Worm (Caenorhabditis elegans) whole organism, late embryonic: ENCODE measurements around the gene W05E10.5.

Experiments
- C08G9.2 ChIP-seq: sonication (generic microtip); optimal IDR thresholded peaks from 2 replicates; lab custom pipeline; 2016; ENCODE audit warnings: mild to moderate bottlenecking, missing genetic modification characterization, moderate library complexity, missing compliant biosample characterization
- C38D4.7 ChIP-seq: fragments of 200-800 bp; sonication (Bioruptor generic); optimal IDR thresholded peaks from 2 replicates; lab custom pipeline; 2018; ENCODE audit warnings: mild to moderate bottlenecking, missing genetic modification characterization, moderate library complexity, missing compliant biosample characterization
- F13H6.1 ChIP-seq: sonication (generic microtip); optimal IDR thresholded peaks from 2 replicates; lab custom pipeline; 2016; ENCODE audit warnings: missing genetic modification characterization, missing compliant biosample characterization
- K09A11.1 ChIP-seq: sonication (generic microtip); optimal IDR thresholded peaks from 2 replicates; lab custom pipeline; 2017; ENCODE audit warnings: antibody characterized with exemption, mild to moderate bottlenecking, missing genetic modification characterization, missing compliant biosample characterization; ENCODE audit not compliant: insufficient read depth
- Y22D7AL.16 ChIP-seq: sonication (generic microtip); optimal IDR thresholded peaks from 2 replicates; lab custom pipeline; 2016; ENCODE audit warnings: missing genetic modification characterization, missing compliant biosample characterization
- ahr-1 ChIP-seq: sonication (generic microtip); optimal IDR thresholded peaks from 2 replicates; lab custom pipeline; 2016; ENCODE audit warnings: missing genetic modification characterization, missing compliant biosample characterization
- ceh-14 ChIP-seq: sonication (generic microtip); optimal IDR thresholded peaks from 2 replicates; lab custom pipeline; 2016; ENCODE audit warnings: missing genotype, missing genetic modification characterization, missing compliant biosample characterization
- ceh-18 ChIP-seq: sonication (generic microtip); optimal IDR thresholded peaks from 2 replicates; lab custom pipeline; 2016; ENCODE audit warnings: missing genetic modification characterization, missing compliant biosample characterization
- ceh-19 ChIP-seq: fragments of 200-800 bp; sonication (Bioruptor generic); optimal IDR thresholded peaks from 2 replicates; lab custom pipeline; 2018; ENCODE audit warnings: mild to moderate bottlenecking, missing genetic modification characterization, missing compliant biosample characterization
- ceh-2 ChIP-seq: sonication (generic microtip); optimal IDR thresholded peaks from 2 replicates; lab custom pipeline; 2016; ENCODE audit warnings: missing genotype, missing genetic modification characterization, missing compliant biosample characterization
- ceh-30 ChIP-seq: fragments of 150-350 bp; optimal IDR thresholded peaks from 2 replicates; lab custom pipeline; 2014; ENCODE audit warnings: missing biosample characterization, missing genetic modification characterization
- ceh-48 ChIP-seq: sonication (generic microtip); optimal IDR thresholded peaks from 2 replicates; lab custom pipeline; 2016; ENCODE audit warnings: missing genetic modification characterization, inconsistent platforms, missing compliant biosample characterization
- ceh-6 ChIP-seq: fragments of 200-800 bp; sonication (Bioruptor generic); optimal IDR thresholded peaks from 2 replicates; lab custom pipeline; 2018; ENCODE audit warnings: mild to moderate bottlenecking, missing genetic modification characterization, missing compliant biosample characterization
- dmd-4 ChIP-seq: sonication (generic microtip); optimal IDR thresholded peaks from 2 replicates; lab custom pipeline; 2016; ENCODE audit warnings: borderline replicate concordance, missing genetic modification characterization, missing compliant biosample characterization
- dve-1 ChIP-seq: sonication (generic microtip); optimal IDR thresholded peaks from 2 replicates; lab custom pipeline; 2017; ENCODE audit warnings: antibody characterized with exemption, mild to moderate bottlenecking, missing genetic modification characterization, missing compliant biosample characterization
- ets-4 ChIP-seq: sonication (generic microtip); optimal IDR thresholded peaks from 2 replicates; lab custom pipeline; 2016; ENCODE audit warnings: missing genetic modification characterization, missing compliant biosample characterization
- fax-1 ChIP-seq: sonication (generic microtip); optimal IDR thresholded peaks from 2 replicates; lab custom pipeline; 2016; ENCODE audit warnings: missing genotype, missing genetic modification characterization, missing compliant biosample characterization
- fkh-10 ChIP-seq: fragments of 150-350 bp; optimal IDR thresholded peaks from 2 replicates; lab custom pipeline; 2014; ENCODE audit warnings: missing biosample characterization, missing genetic modification reagents, missing genetic modification characterization
- fkh-6 ChIP-seq: sonication (generic microtip); optimal IDR thresholded peaks from 2 replicates; lab custom pipeline; 2016; ENCODE audit warnings: missing genetic modification characterization, missing compliant biosample characterization
- gmeb-2 ChIP-seq: sonication (generic microtip); optimal IDR thresholded peaks from 2 replicates; lab custom pipeline; 2016; ENCODE audit warnings: missing genetic modification characterization, inconsistent platforms, missing compliant biosample characterization
- hlh-13 ChIP-seq: fragments of 200-800 bp; sonication (Bioruptor generic); optimal IDR thresholded peaks from 2 replicates; lab custom pipeline; 2018; ENCODE audit warnings: mild to moderate bottlenecking, missing genetic modification characterization, missing compliant biosample characterization
- hlh-15 ChIP-seq: sonication (generic microtip); optimal IDR thresholded peaks from 2 replicates; lab custom pipeline; 2016; ENCODE audit warnings: missing genetic modification characterization, missing compliant biosample characterization
- hlh-30 ChIP-seq: sonication (generic microtip); optimal IDR thresholded peaks from 2 replicates; lab custom pipeline; 2017; ENCODE audit warnings: antibody characterized with exemption, missing genetic modification characterization, missing compliant biosample characterization; ENCODE audit not compliant: insufficient read depth
- hlh-6 ChIP-seq: sonication (generic microtip); optimal IDR thresholded peaks from 2 replicates; lab custom pipeline; 2016; ENCODE audit warnings: missing genotype, missing genetic modification characterization, missing compliant biosample characterization
- hlh-8 ChIP-seq: sonication (generic microtip); optimal IDR thresholded peaks from 2 replicates; lab custom pipeline; 2016; ENCODE audit warnings: missing genotype, missing genetic modification characterization, missing compliant biosample characterization
- lim-6 ChIP-seq: sonication (generic microtip); optimal IDR thresholded peaks from 2 replicates; lab custom pipeline; 2016; ENCODE audit warnings: missing genetic modification characterization, missing compliant biosample characterization
- lin-11 ChIP-seq: fragments of 200-800 bp; sonication (Bioruptor generic); optimal IDR thresholded peaks from 2 replicates; lab custom pipeline; 2018; ENCODE audit warnings: mild to moderate bottlenecking, missing genetic modification characterization, missing compliant biosample characterization
- mec-3 ChIP-seq: sonication (generic microtip); optimal IDR thresholded peaks from 2 replicates; lab custom pipeline; 2016; ENCODE audit warnings: borderline replicate concordance, missing genetic modification characterization, missing compliant biosample characterization
- nfya-1 ChIP-seq: sonication (generic microtip); optimal IDR thresholded peaks from 2 replicates; lab custom pipeline; 2017; ENCODE audit warnings: missing genetic modification characterization, mild to moderate bottlenecking, missing compliant biosample characterization, antibody characterized with exemption, moderate library complexity
- npax-4 ChIP-seq: sonication (generic microtip); optimal IDR thresholded peaks from 2 replicates; lab custom pipeline; 2016; ENCODE audit warnings: missing genetic modification characterization, missing compliant biosample characterization
- odd-2 ChIP-seq: sonication (generic microtip); optimal IDR thresholded peaks from 2 replicates; lab custom pipeline; 2017; ENCODE audit warnings: antibody characterized with exemption, mild to moderate bottlenecking, missing genetic modification characterization, missing compliant biosample characterization
- pag-3 ChIP-seq: sonication (generic microtip); optimal IDR thresholded peaks from 2 replicates; lab custom pipeline; 2016; ENCODE audit warnings: missing compliant biosample characterization, missing genetic modification characterization, borderline replicate concordance
- pat-9 ChIP-seq: fragments of 200-800 bp; sonication (Bioruptor generic); optimal IDR thresholded peaks from 2 replicates; lab custom pipeline; 2018; ENCODE audit warnings: mild to moderate bottlenecking, missing genetic modification characterization, moderate library complexity, missing compliant biosample characterization
- pax-1 ChIP-seq: fragments of 150-350 bp; optimal IDR thresholded peaks from 2 replicates; lab custom pipeline; 2014; ENCODE audit warnings: missing biosample characterization, missing genetic modification characterization
- pqm-1 ChIP-seq: sonication (generic microtip); optimal IDR thresholded peaks from 2 replicates; lab custom pipeline; 2016; ENCODE audit warnings: missing genetic modification characterization, missing compliant biosample characterization
- ref-2 ChIP-seq: sonication (generic microtip); optimal IDR thresholded peaks from 2 replicates; lab custom pipeline; 2016; ENCODE audit warnings: missing genetic modification characterization, missing compliant biosample characterization
- rnt-1 ChIP-seq: sonication (generic microtip); optimal IDR thresholded peaks from 2 replicates; lab custom pipeline; 2016; ENCODE audit warnings: missing genetic modification characterization, missing compliant biosample characterization
- sdc-2 ChIP-seq: sonication (generic microtip); optimal IDR thresholded peaks from 2 replicates; lab custom pipeline; 2016; ENCODE audit warnings: missing genotype, missing genetic modification characterization, missing compliant biosample characterization
- sox-2 ChIP-seq: fragments of 200-800 bp; sonication (Bioruptor generic); IDR thresholded peaks from 2 replicates; pipeline ENCODE4 v1.3.6; 2022; ENCODE audit warnings: missing genetic modification reagents, missing genetic modification characterization, missing compliant biosample characterization
- sox-4 ChIP-seq: sonication (generic microtip); optimal IDR thresholded peaks from 2 replicates; lab custom pipeline; 2017; ENCODE audit warnings: mild to moderate bottlenecking, missing genetic modification characterization, inconsistent platforms, missing compliant biosample characterization
- syd-9 ChIP-seq: sonication (generic microtip); optimal IDR thresholded peaks from 2 replicates; lab custom pipeline; 2016; ENCODE audit warnings: mild to moderate bottlenecking, missing genetic modification characterization, moderate library complexity, missing compliant biosample characterization
- tbx-2 ChIP-seq: sonication (generic microtip); optimal IDR thresholded peaks from 2 replicates; lab custom pipeline; 2016; ENCODE audit warnings: missing genetic modification characterization, missing compliant biosample characterization
- unc-42 ChIP-seq: sonication (generic microtip); optimal IDR thresholded peaks from 2 replicates; lab custom pipeline; 2016; ENCODE audit warnings: missing genotype, missing genetic modification characterization, missing compliant biosample characterization

The W05E10.5 gene

ce11 chrV:11673746-11674365, 21.6 kb downstream of the W05E10.5 start (continued):
- TF ChIP-seq hlh-30 (tag; lab: Kevin White, UChicago) (peak; percentile 65), ceh-14 (no peak), dmd-4 (tag; lab: Kevin White, UChicago) (no peak), Y22D7AL.16 (tag; lab: Kevin White, UChicago) (no peak), ceh-18 (tag; lab: Kevin White, UChicago) (no peak), pat-9 (no peak), gmeb-2 (tag; lab: Kevin White, UChicago) (no peak), C38D4.7 (no peak), sox-4 (tag; lab: Kevin White, UChicago) (no peak), pax-1 (tag; lab: Kevin White, UChicago) (peak; percentile 27), ceh-6 (GFP tag; lab: Kevin White, UChicago) (no peak), ceh-2 (tag; lab: Kevin White, UChicago) (no peak), hlh-8 (no peak), hlh-15 (tag; lab: Kevin White, UChicago) (no peak), ceh-19 (no peak), tbx-2 (tag; lab: Kevin White, UChicago) (peak; percentile 1), odd-2 (no peak), pag-3 (no peak), lin-11 (tag; lab: Kevin White, UChicago) (no peak), ahr-1 (tag; lab: Kevin White, UChicago) (no peak), npax-4 (tag; lab: Kevin White, UChicago) (no peak), fkh-10 (GFP tag; lab: Kevin White, UChicago) (no peak), syd-9 (tag; lab: Kevin White, UChicago) (no peak), ceh-48 (tag; lab: Kevin White, UChicago) (no peak), ets-4 (no peak), K09A11.1 (tag; lab: Kevin White, UChicago) (no peak), hlh-13 (GFP tag; lab: Kevin White, UChicago) (no peak), lim-6 (no peak), mec-3 (no peak), ref-2 (tag; lab: Kevin White, UChicago) (peak; percentile 57), C08G9.2 (tag; lab: Kevin White, UChicago) (no peak), hlh-6 (tag; lab: Kevin White, UChicago) (no peak), unc-42 (tag; lab: Kevin White, UChicago) (no peak), pqm-1 (tag; lab: Kevin White, UChicago) (no peak), dve-1 (tag; lab: Kevin White, UChicago) (no peak), rnt-1 (tag; lab: Kevin White, UChicago) (peak; percentile 13), F13H6.1 (tag; lab: Kevin White, UChicago) (no peak), fkh-6 (tag; lab: Kevin White, UChicago) (no peak), ceh-30 (tag; lab: Kevin White, UChicago) (no peak), fax-1 (tag; lab: Kevin White, UChicago) (no peak)

ce11 chrV:11672497-11672896, 23.0 kb downstream of the W05E10.5 start, which contains the start of gene lgc-44:
Gene lgc-44 (minus strand): TSS chrV:11672597.
- no peak for TF ChIP-seq nfya-1 (tag; lab: Kevin White, UChicago)
- no peak for TF ChIP-seq fkh-10 (GFP tag; lab: Kevin White, UChicago)
- no peak for TF ChIP-seq sdc-2
- TF ChIP-seq odd-2, result no peak
- no peak for TF ChIP-seq ahr-1 (tag; lab: Kevin White, UChicago)
- TF ChIP-seq hlh-13 (GFP tag; lab: Kevin White, UChicago), result no peak
- no peak for TF ChIP-seq dve-1 (tag; lab: Kevin White, UChicago)
- TF ChIP-seq sox-2 (GFP tag; lab: Robert Waterston, UW), result no peak
- no peak for TF ChIP-seq hlh-30 (tag; lab: Kevin White, UChicago)
- TF ChIP-seq ceh-6 (GFP tag; lab: Kevin White, UChicago), result no peak
- TF ChIP-seq pax-1 (tag; lab: Kevin White, UChicago), result no peak
- TF ChIP-seq, all 69 proteins: peak for 0
